Worm (Caenorhabditis elegans) whole organism, L3 larva: Measurements from ENCODE around the gene W06G6.20.
"Not testable (repeated sequence)": the region's sequence is repeated elsewhere in the genome, so short reads cannot be mapped to it uniquely, and the experiment has no call there.

Experiments used
- R02D3.7 ChIP-seq: fragments of 150-350 bp; optimal IDR thresholded peaks from 2 replicates; lab custom pipeline; 2014; ENCODE audit warnings: missing biosample characterization, missing genetic modification characterization
- ZK546.5 ChIP-seq: sonication (generic microtip); optimal IDR thresholded peaks from 2 replicates; lab custom pipeline; 2017; ENCODE audit warnings: missing biosample characterization, missing genetic modification characterization
- aly-2 ChIP-seq: fragments of 150-350 bp; optimal IDR thresholded peaks from 2 replicates; lab custom pipeline; 2014; ENCODE audit warnings: missing biosample characterization, missing genetic modification characterization
- ceh-16 ChIP-seq: sonication (generic microtip); optimal IDR thresholded peaks from 2 replicates; lab custom pipeline; 2017; ENCODE audit warnings: missing biosample characterization, missing genetic modification characterization
- ceh-28 ChIP-seq: fragments of 150-350 bp; optimal IDR thresholded peaks from 2 replicates; lab custom pipeline; 2014; ENCODE audit warnings: missing biosample characterization, missing genetic modification reagents, missing genetic modification characterization
- ceh-82 ChIP-seq: fragments of 150-350 bp; optimal IDR thresholded peaks from 2 replicates; lab custom pipeline; 2014; ENCODE audit warnings: missing biosample characterization, missing genetic modification characterization
- daf-12 ChIP-seq: fragments of 150-350 bp; optimal IDR thresholded peaks from 2 replicates; lab custom pipeline; 2014; ENCODE audit warnings: missing biosample characterization, missing genetic modification reagents, missing genetic modification characterization
- egl-27 ChIP-seq: sonication (generic microtip); optimal IDR thresholded peaks from 4 replicates; lab custom pipeline; 2017; ENCODE audit warnings: missing biosample characterization, missing genetic modification reagents, missing genetic modification characterization
- elt-1 ChIP-seq: fragments of 150-350 bp; optimal IDR thresholded peaks from 2 replicates; lab custom pipeline; 2014; ENCODE audit warnings: missing biosample characterization, missing genetic modification characterization
- elt-3 ChIP-seq, 3 experiments: fragments of 150-350 bp in 1 of 3; sonication (generic microtip) in 2 of 3; optimal IDR thresholded peaks; 2 replicates in 2 of 3; 4 replicates in 1 of 3; lab custom pipeline; 2014 to 2017; ENCODE audit warnings: missing biosample characterization in 3 of 3, missing genetic modification characterization in 3 of 3
- eor-1 ChIP-seq, 2 experiments: fragments of 150-350 bp; optimal IDR thresholded peaks; 2 replicates each; lab custom pipeline; 2014 to 2018; ENCODE audit warnings: missing biosample characterization in 2 of 2, missing genetic modification characterization in 2 of 2
- fkh-10 ChIP-seq: sonication (generic microtip); optimal IDR thresholded peaks from 2 replicates; lab custom pipeline; 2017; ENCODE audit warnings: missing biosample characterization, missing genetic modification reagents, missing genetic modification characterization
- fkh-2 ChIP-seq: fragments of 150-350 bp; optimal IDR thresholded peaks from 2 replicates; lab custom pipeline; 2014; ENCODE audit warnings: missing biosample characterization, missing genetic modification reagents, missing genetic modification characterization
- fos-1 ChIP-seq: fragments of 150-350 bp; optimal IDR thresholded peaks from 2 replicates; lab custom pipeline; 2014; ENCODE audit warnings: missing biosample characterization, missing genetic modification characterization
- hmg-11 ChIP-seq: sonication (generic microtip); optimal IDR thresholded peaks from 2 replicates; lab custom pipeline; 2016; ENCODE audit warnings: missing genetic modification characterization, missing compliant biosample characterization
- lin-15B ChIP-seq: fragments of 150-350 bp; optimal IDR thresholded peaks from 2 replicates; lab custom pipeline; 2014; ENCODE audit warnings: missing biosample characterization, missing genetic modification characterization
- lin-39 ChIP-seq: fragments of 150-350 bp; optimal IDR thresholded peaks from 2 replicates; lab custom pipeline; 2018; ENCODE audit warnings: missing biosample characterization, missing genetic modification reagents, missing genetic modification characterization
- mdl-1 ChIP-seq: fragments of 150-350 bp; optimal IDR thresholded peaks from 2 replicates; lab custom pipeline; 2014; ENCODE audit warnings: missing biosample characterization, missing genetic modification characterization
- nfya-1 ChIP-seq: sonication (generic microtip); optimal IDR thresholded peaks from 2 replicates; lab custom pipeline; 2017; ENCODE audit warnings: missing genetic modification characterization, mild to moderate bottlenecking, missing compliant biosample characterization, antibody characterized with exemption, moderate library complexity; ENCODE audit not compliant: insufficient read depth
- nhr-11 ChIP-seq: fragments of 150-350 bp; optimal IDR thresholded peaks from 2 replicates; lab custom pipeline; 2014; ENCODE audit warnings: missing biosample characterization, missing genetic modification characterization
- nhr-12 ChIP-seq: fragments of 150-350 bp; optimal IDR thresholded peaks from 2 replicates; lab custom pipeline; 2014; ENCODE audit warnings: missing biosample characterization, missing genetic modification characterization
- nhr-237 ChIP-seq: fragments of 150-350 bp; optimal IDR thresholded peaks from 2 replicates; lab custom pipeline; 2014; ENCODE audit warnings: missing biosample characterization, missing genetic modification characterization
- nhr-25 ChIP-seq: sonication (generic microtip); optimal IDR thresholded peaks from 2 replicates; lab custom pipeline; 2017; ENCODE audit warnings: missing biosample characterization, missing genetic modification characterization
- nhr-28 ChIP-seq: fragments of 150-350 bp; optimal IDR thresholded peaks from 2 replicates; lab custom pipeline; 2014; ENCODE audit warnings: missing biosample characterization, missing genetic modification characterization
- nhr-43 ChIP-seq: sonication (generic microtip); optimal IDR thresholded peaks from 2 replicates; lab custom pipeline; 2016; ENCODE audit warnings: mild to moderate bottlenecking, missing genetic modification characterization, missing compliant biosample characterization; ENCODE audit not compliant: poor library complexity, severe bottlenecking
- nhr-67 ChIP-seq: fragments of 150-350 bp; optimal IDR thresholded peaks from 2 replicates; lab custom pipeline; 2014; ENCODE audit warnings: missing biosample characterization, missing genetic modification characterization
- nhr-77 ChIP-seq: fragments of 150-350 bp; optimal IDR thresholded peaks from 2 replicates; lab custom pipeline; 2014; ENCODE audit warnings: missing biosample characterization, missing genetic modification characterization
- pqm-1 ChIP-seq: fragments of 150-350 bp; optimal IDR thresholded peaks from 2 replicates; lab custom pipeline; 2017; ENCODE audit warnings: missing biosample characterization, missing genetic modification characterization, inconsistent platforms
- skn-1 ChIP-seq: fragments of 150-350 bp; optimal IDR thresholded peaks from 2 replicates; lab custom pipeline; 2014; ENCODE audit warnings: missing biosample characterization, missing genetic modification characterization
- snpc-4 ChIP-seq: fragments of 150-350 bp; optimal IDR thresholded peaks from 2 replicates; lab custom pipeline; 2014; ENCODE audit warnings: missing biosample characterization, missing genetic modification characterization
- tbx-2 ChIP-seq: sonication (generic microtip); optimal IDR thresholded peaks from 2 replicates; lab custom pipeline; 2016; ENCODE audit warnings: mild to moderate bottlenecking, missing genetic modification characterization, missing compliant biosample characterization
- unc-62 ChIP-seq: fragments of 150-350 bp; sonication (generic microtip); optimal IDR thresholded peaks from 4 replicates; lab custom pipeline; 2014; ENCODE audit warnings: missing biosample characterization, missing genetic modification reagents, missing genetic modification characterization
- zag-1 ChIP-seq: fragments of 150-350 bp; optimal IDR thresholded peaks from 2 replicates; lab custom pipeline; 2014; ENCODE audit warnings: missing biosample characterization, missing genetic modification characterization
- ztf-11 ChIP-seq: fragments of 150-350 bp; optimal IDR thresholded peaks from 2 replicates; lab custom pipeline; 2014; ENCODE audit warnings: missing biosample characterization, missing genetic modification characterization
- ztf-4 ChIP-seq: fragments of 150-350 bp; optimal IDR thresholded peaks from 2 replicates; lab custom pipeline; 2014; ENCODE audit warnings: missing biosample characterization, missing genetic modification characterization

W06G6.20 gene

DNA sequence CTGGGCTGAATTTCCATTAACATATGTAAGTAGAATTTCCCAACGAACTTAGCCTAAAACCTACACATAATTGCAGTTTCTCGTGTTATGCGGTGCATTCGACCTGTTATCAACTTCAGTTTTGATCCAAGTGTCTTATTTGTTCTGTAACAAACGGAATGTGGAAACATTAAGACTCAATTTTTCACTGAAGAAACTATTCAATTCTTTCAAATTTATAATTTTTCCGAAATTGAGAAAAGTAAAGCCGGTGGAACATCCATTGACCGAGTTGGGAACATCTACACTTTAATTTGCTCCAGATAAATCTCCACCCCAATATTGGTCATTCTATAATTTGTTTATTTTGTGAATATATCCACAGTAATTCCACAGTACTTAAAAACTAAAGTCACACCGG, 26.2 kb upstream of the W06G6.20 start:
- no peak for TF ChIP-seq ceh-28 (tag; lab: Kevin White, UChicago)
- TF ChIP-seq ztf-4 (tag; lab: Kevin White, UChicago), result no peak
- TF ChIP-seq ztf-11 (tag; lab: Kevin White, UChicago), result no peak
- no peak for TF ChIP-seq elt-1 (tag; lab: Kevin White, UChicago)
- TF ChIP-seq nhr-12, result no peak
- no peak for TF ChIP-seq fos-1 (tag; lab: Kevin White, UChicago)
- TF ChIP-seq fkh-10, result no peak
- no peak for TF ChIP-seq eor-1 (tag; optimal IDR thresholded peaks at IDR 0.05; lab: Kevin White, UChicago)
- TF ChIP-seq, all 47 proteins: peak for 0

ce11 chrV:16672198-16672597, 24.0 kb upstream of the W06G6.20 start, which contains the start of gene F14F8.8:
F14F8.8 (minus strand) TSS chrV:16672298.
- TF ChIP-seq nhr-11 (tag; lab: Kevin White, UChicago) (no peak), elt-1 (tag; lab: Kevin White, UChicago) (no peak), ZK546.5 (tag; lab: Kevin White, UChicago) (no peak), lin-39 (tag; lab: Kevin White, UChicago) (no peak), nhr-43 (tag; lab: Kevin White, UChicago) (no peak), nhr-25 (no peak), nhr-237 (tag; lab: Kevin White, UChicago) (no peak), aly-2 (no peak), daf-12 (tag; lab: Kevin White, UChicago) (no peak), ceh-16 (no peak), nhr-67 (no peak), tbx-2 (tag; lab: Kevin White, UChicago) (no peak), eor-1 (tag; optimal IDR thresholded peaks at IDR 0.05; lab: Kevin White, UChicago) (no peak), zag-1 (tag; lab: Kevin White, UChicago) (no peak), nhr-12 (no peak), mdl-1 (no peak)

- no peak for TF ChIP-seq nhr-67
- no peak for TF ChIP-seq nfya-1 (tag; lab: Kevin White, UChicago)
- no peak for TF ChIP-seq nhr-237 (tag; lab: Kevin White, UChicago)
- no peak for TF ChIP-seq R02D3.7
- TF ChIP-seq ztf-4 (tag; lab: Kevin White, UChicago), result no peak
- no peak for TF ChIP-seq fkh-10
- no peak for TF ChIP-seq tbx-2 (tag; lab: Kevin White, UChicago)
- no peak for TF ChIP-seq nhr-11 (tag; lab: Kevin White, UChicago)
- no peak for TF ChIP-seq fkh-2
- no peak for TF ChIP-seq nhr-28
- TF ChIP-seq daf-12 (tag; lab: Kevin White, UChicago), result no peak
- TF ChIP-seq ceh-16, result no peak
- TF ChIP-seq nhr-43 (tag; lab: Kevin White, UChicago), result no peak
- no peak for TF ChIP-seq lin-15B (tag; lab: Kevin White, UChicago)
- no peak for TF ChIP-seq ceh-82
- TF ChIP-seq pqm-1 (tag; lab: Kevin White, UChicago), result no peak
Measured at ce11 chrV:16671190-16671589, 23.0 kb upstream of the W06G6.20 start, which contains the start of gene str-61. str-61 (minus strand) TSS chrV:16671290.

DNA sequence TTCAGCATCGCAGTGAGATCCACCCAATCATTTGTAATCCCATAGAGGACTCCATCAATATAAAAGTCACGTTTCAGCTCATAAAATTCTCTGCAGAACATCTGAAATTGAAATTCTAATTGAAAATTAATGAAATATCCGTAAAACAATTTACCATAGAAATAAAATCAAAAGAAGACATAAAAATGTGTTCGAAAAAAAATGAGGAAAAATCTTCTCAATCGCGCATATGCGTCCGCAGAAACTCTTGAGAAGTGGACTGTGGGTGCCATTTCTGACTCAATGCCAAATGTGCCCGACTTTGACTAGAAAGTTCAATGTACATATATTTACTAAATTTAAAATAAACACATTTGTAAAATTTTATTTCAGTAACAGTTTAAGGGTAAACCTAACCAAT, 20.3 kb upstream of the W06G6.20 start, which contains the start of gene F14F8.9:
F14F8.9 (minus strand) TSS at position 101 of the 400 bp plus-strand sequence.
- no peak for TF ChIP-seq elt-3 (tag; optimal IDR thresholded peaks at IDR 0.05; lab: Kevin White, UChicago)
- TF ChIP-seq snpc-4 (tag; lab: Kevin White, UChicago), result no peak
- no peak for TF ChIP-seq fkh-2
- no peak for TF ChIP-seq ceh-16
- TF ChIP-seq, all 47 proteins: peak for 0

DNA sequence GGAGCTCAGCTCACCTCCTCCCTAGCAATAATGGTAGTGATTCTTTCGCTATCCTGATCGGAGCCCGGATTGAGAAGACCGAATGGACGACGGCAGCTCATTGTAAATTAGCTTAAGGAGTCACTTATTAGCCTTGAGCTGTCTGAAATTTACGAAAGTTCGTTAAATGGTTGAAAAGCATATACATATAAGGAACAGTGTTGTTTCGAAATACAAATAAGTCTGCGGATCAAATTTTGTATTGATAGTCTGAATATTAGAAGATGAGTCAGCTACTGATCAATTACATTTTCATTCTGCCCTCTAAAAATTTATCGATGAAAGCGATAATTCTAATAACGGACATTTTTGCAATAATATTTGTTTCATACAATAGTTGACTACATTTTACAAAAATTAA, 18.5 kb upstream of the W06G6.20 start, which contains the start of gene F14F8.14:
F14F8.14 (minus strand) TSS at position 101 of the 400 bp plus-strand sequence.
- TF ChIP-seq egl-27 (tag; lab: Kevin White, UChicago) (no peak), unc-62 (GFP tag; lab: Kevin White, UChicago) (no peak), hmg-11 (no peak)

- not testable (repeated sequence) for TF ChIP-seq aly-2; nhr-77 (tag; lab: Kevin White, UChicago); skn-1
Measured at ce11 chrV:16660816-16661215, 12.6 kb upstream of the W06G6.20 start, which contains the start of gene Y70C5B.2. Y70C5B.2 (minus strand) TSS chrV:16660916.
